Fruit fly (Drosophila melanogaster): ENCODE results near the gene CG17477.

CG17477 gene

dm6 chr3R:17149080-17149746, 22.5 kb upstream of the CG17477 start, which contains the start of the genes m-cup and Det (continued):
- TF ChIP-seq gcm2 (GFP tag; optimal IDR thresholded peaks at IDR 0.05): no peak
- no peak for TF ChIP-seq Dfd (GFP tag; optimal IDR thresholded peaks at IDR 0.05)
- peak; percentile 5 for TF ChIP-seq CG4820 (GFP tag; optimal IDR thresholded peaks at IDR 0.05)
- no peak for TF ChIP-seq Deaf1 (tag; optimal IDR thresholded peaks at IDR 0.05)
- no peak for TF ChIP-seq ATbp (GFP tag; optimal IDR thresholded peaks at IDR 0.05)
- no peak for TF ChIP-seq ac (GFP tag; optimal IDR thresholded peaks at IDR 0.05)
- no peak for TF ChIP-seq CG1792 (GFP tag; optimal IDR thresholded peaks at IDR 0.05)
- TF ChIP-seq twi (tag; optimal IDR thresholded peaks at IDR 0.05): no peak
- TF ChIP-seq sr (GFP tag; IDR thresholded peaks at IDR 0.05): no peak
- no peak for TF ChIP-seq Gsc (GFP tag; IDR thresholded peaks at IDR 0.05)
- TF ChIP-seq CG14441 (GFP tag; IDR thresholded peaks at IDR 0.05): no peak
- no peak for TF ChIP-seq CG10462 (GFP tag; optimal IDR thresholded peaks at IDR 0.05)
- TF ChIP-seq H15 (GFP tag; IDR thresholded peaks at IDR 0.05): no peak
- TF ChIP-seq gce (GFP tag; IDR thresholded peaks at IDR 0.05): no peak
- TF ChIP-seq CG11247 (GFP tag; IDR thresholded peaks at IDR 0.05): no peak
- peak; percentile 86 for TF ChIP-seq BEAF-32 (GFP tag; optimal IDR thresholded peaks at IDR 0.05)
- no peak for TF ChIP-seq hb (GFP tag; IDR thresholded peaks at IDR 0.05; ENCODE audit: partially characterized antibody)
- peak; percentile 80 for TF ChIP-seq knrl (GFP tag; IDR thresholded peaks at IDR 0.05; ENCODE audit: partially characterized antibody)
- no peak for TF ChIP-seq CG6689 (GFP tag; IDR thresholded peaks at IDR 0.05)
- TF ChIP-seq CG6254 (GFP tag; optimal IDR thresholded peaks at IDR 0.05): no peak
- TF ChIP-seq yki (optimal IDR thresholded peaks at IDR 0.05): no peak
- TF ChIP-seq CG4404 (GFP tag; IDR thresholded peaks at IDR 0.05): no peak
- TF ChIP-seq Chrac-16 (GFP tag; optimal IDR thresholded peaks at IDR 0.05): no peak
- TF ChIP-seq CG3847 (GFP tag; IDR thresholded peaks at IDR 0.05): peak; percentile 49; the same call in 1 of the 2 replicates
- peak; percentile 89 for TF ChIP-seq E2f2 (GFP tag; IDR thresholded peaks at IDR 0.05)
- TF ChIP-seq CG31224 (GFP tag; IDR thresholded peaks at IDR 0.05): no peak
- no peak for TF ChIP-seq CG12219 (GFP tag; optimal IDR thresholded peaks at IDR 0.05)
- TF ChIP-seq CG17829 (tag; optimal IDR thresholded peaks at IDR 0.05): peak; percentile 37
- TF ChIP-seq CG8359 (GFP tag; optimal IDR thresholded peaks at IDR 0.05; ENCODE audit: borderline replicate concordance): no peak
- peak; percentile 50 for TF ChIP-seq Ets97D (GFP tag; optimal IDR thresholded peaks at IDR 0.05)
- no peak for TF ChIP-seq CG4854 (GFP tag; optimal IDR thresholded peaks at IDR 0.05)
- peak; percentile 5 for TF ChIP-seq CG7786 (GFP tag; optimal IDR thresholded peaks at IDR 0.05)
- no peak for TF ChIP-seq CHES-1-like (GFP tag; optimal IDR thresholded peaks at IDR 0.05)
- no peak for TF ChIP-seq jigr1 (GFP tag; IDR thresholded peaks at IDR 0.05)
- no peak for TF ChIP-seq CG31388 (GFP tag; optimal IDR thresholded peaks at IDR 0.05)
- peak; percentile 51 for TF ChIP-seq CG10267 (tag; optimal IDR thresholded peaks at IDR 0.05)
- TF ChIP-seq ham (GFP tag; IDR thresholded peaks at IDR 0.05): no peak
- no peak for TF ChIP-seq aop (GFP tag; IDR thresholded peaks at IDR 0.05)
- TF ChIP-seq Mes4 (GFP tag; optimal IDR thresholded peaks at IDR 0.05): no peak
- TF ChIP-seq sqz (GFP tag; optimal IDR thresholded peaks at IDR 0.05): no peak
- no peak for TF ChIP-seq CG3726 (GFP tag; IDR thresholded peaks at IDR 0.05)
- peak; percentile 86 for TF ChIP-seq CG2116 (GFP tag; optimal IDR thresholded peaks at IDR 0.05)
- TF ChIP-seq ken (GFP tag; IDR thresholded peaks at IDR 0.05): no peak
- TF ChIP-seq CG10979 (tag; optimal IDR thresholded peaks at IDR 0.05): no peak
- TF ChIP-seq al (GFP tag; IDR thresholded peaks at IDR 0.05): no peak
- TF ChIP-seq pfk (GFP tag; optimal IDR thresholded peaks at IDR 0.05): no peak
- no peak for TF ChIP-seq CG12071 (GFP tag; optimal IDR thresholded peaks at IDR 0.05)
- peak; percentile 9 for TF ChIP-seq CG8924 (tag; optimal IDR thresholded peaks at IDR 0.05)
- TF ChIP-seq CG34422 (GFP tag; IDR thresholded peaks at IDR 0.05): peak; percentile 51; the same call in 1 of the 3 replicates
- peak; percentile 73 for TF ChIP-seq vnd (GFP tag; IDR thresholded peaks at IDR 0.05; ENCODE audit: partially characterized antibody)
- peak; percentile 27 for TF ChIP-seq CG12391 (tag; optimal IDR thresholded peaks at IDR 0.05)
- TF ChIP-seq CG12155 (GFP tag; optimal IDR thresholded peaks at IDR 0.05): no peak

Measured in whole organism, embryonic.